Fruit fly (Drosophila melanogaster): ENCODE data around the gene Lrp4.

Lrp4 gene

dm6 chrX:15944735-15945323 lies 34.2 kb downstream of the Lrp4 start, which contains the start of gene Rrp47:
Rrp47 (plus strand) TSS chrX:15944897.
- peak; percentile 25 for TF ChIP-seq bab1 (GFP tag; optimal IDR thresholded peaks at IDR 0.05)
- TF ChIP-seq Mnt (GFP tag; optimal IDR thresholded peaks at IDR 0.05), result peak; percentile 16
- TF ChIP-seq CG7045 (GFP tag; optimal IDR thresholded peaks at IDR 0.05), result no peak
- peak; percentile 26 for TF ChIP-seq kay (GFP tag; ENCODE audit: borderline replicate concordance)

dm6 chrX:15950056-15950455 lies 39.4 kb downstream of the Lrp4 start:
- TF ChIP-seq Hr96 (GFP tag; optimal IDR thresholded peaks at IDR 0.05), result no peak
- no peak for TF ChIP-seq pad (GFP tag; optimal IDR thresholded peaks at IDR 0.05)
- TF ChIP-seq CG12768 (GFP tag; optimal IDR thresholded peaks at IDR 0.05), result no peak
- no peak for TF ChIP-seq Crg-1 (GFP tag; optimal IDR thresholded peaks at IDR 0.05)
- TF ChIP-seq CG5204 (GFP tag; optimal IDR thresholded peaks at IDR 0.05), result no peak
- TF ChIP-seq CG1620 (GFP tag; optimal IDR thresholded peaks at IDR 0.05), result no peak
- no peak for TF ChIP-seq CG7101 (tag; optimal IDR thresholded peaks at IDR 0.05)
- TF ChIP-seq bab1 (GFP tag; optimal IDR thresholded peaks at IDR 0.05), result no peak

dm6 chrX:15969577-15969976 lies 58.9 kb downstream of the Lrp4 start:
- TF ChIP-seq ovo (GFP tag; optimal IDR thresholded peaks at IDR 0.05) (no peak), CG1620 (GFP tag; optimal IDR thresholded peaks at IDR 0.05) (no peak)
